Worm (Caenorhabditis elegans) whole organism, early embryonic: ENCODE data around the gene acs-3.

Experiments used
- B0310.2 ChIP-seq: sonication (generic microtip); optimal IDR thresholded peaks from 2 replicates; lab custom pipeline; 2016; ENCODE audit warnings: mild to moderate bottlenecking, missing genetic modification characterization, missing compliant biosample characterization
- F13C5.2 ChIP-seq: sonication (generic microtip); optimal IDR thresholded peaks from 2 replicates; lab custom pipeline; 2017; ENCODE audit warnings: mild to moderate bottlenecking, missing genetic modification characterization, inconsistent platforms, missing compliant biosample characterization
- aly-1 ChIP-seq: sonication (generic microtip); optimal IDR thresholded peaks from 2 replicates; lab custom pipeline; 2016; ENCODE audit warnings: missing genetic modification characterization, missing compliant biosample characterization
- ama-1 ChIP-seq: fragments of 150-350 bp; optimal IDR thresholded peaks from 2 replicates; lab custom pipeline; 2014
- ceh-13 ChIP-seq: fragments of 200-800 bp; sonication (Bioruptor generic); optimal IDR thresholded peaks from 2 replicates; lab custom pipeline; 2018; ENCODE audit warnings: mild to moderate bottlenecking, missing genetic modification characterization, missing compliant biosample characterization
- ceh-36 ChIP-seq: sonication (generic microtip); optimal IDR thresholded peaks from 2 replicates; lab custom pipeline; 2016; ENCODE audit warnings: missing genetic modification characterization, inconsistent platforms, missing compliant biosample characterization
- ets-7 ChIP-seq: sonication (generic microtip); optimal IDR thresholded peaks from 2 replicates; lab custom pipeline; 2016; ENCODE audit warnings: missing genotype, missing genetic modification characterization, missing compliant biosample characterization
- flt-1 ChIP-seq: fragments of 200-800 bp; sonication (Bioruptor generic); IDR thresholded peaks from 2 replicates; pipeline ENCODE4 v1.3.6; 2022; ENCODE audit warnings: missing genetic modification characterization, missing compliant biosample characterization
- hmbx-1 ChIP-seq: sonication (generic microtip); optimal IDR thresholded peaks from 2 replicates; lab custom pipeline; 2016; ENCODE audit warnings: mild to moderate bottlenecking, missing genetic modification characterization, missing compliant biosample characterization
- hmg-4 ChIP-seq: fragments of 200-800 bp; sonication (Bioruptor generic); optimal IDR thresholded peaks from 2 replicates; lab custom pipeline; 2018; ENCODE audit warnings: mild to moderate bottlenecking, missing genetic modification characterization, missing compliant biosample characterization
- hnd-1 ChIP-seq: sonication (generic microtip); optimal IDR thresholded peaks from 2 replicates; lab custom pipeline; 2016; ENCODE audit warnings: missing genetic modification characterization, missing compliant biosample characterization
- pes-1 ChIP-seq: fragments of 200-800 bp; sonication (Bioruptor generic); IDR thresholded peaks from 2 replicates; pipeline ENCODE4 v1.3.6; 2022; ENCODE audit warnings: missing genetic modification reagents, missing genetic modification characterization, missing compliant biosample characterization
- scrt-1 ChIP-seq: fragments of 200-800 bp; sonication (Bioruptor generic); IDR thresholded peaks from 2 replicates; pipeline ENCODE4 v1.3.6; 2022; ENCODE audit warnings: missing genetic modification characterization, missing compliant biosample characterization
- sea-1 ChIP-seq: fragments of 200-800 bp; sonication (Bioruptor generic); conservative IDR thresholded peaks from 2 replicates; pipeline ENCODE4 v1.3.6; 2022; ENCODE audit warnings: missing genetic modification characterization, missing compliant biosample characterization
- tbx-11 ChIP-seq: fragments of 200-800 bp; sonication (Bioruptor generic); IDR thresholded peaks from 2 replicates; pipeline ENCODE4 v1.3.6; 2022; ENCODE audit warnings: missing genetic modification characterization, missing compliant biosample characterization
- tbx-37 ChIP-seq: fragments of 200-800 bp; sonication (Bioruptor generic); conservative IDR thresholded peaks from 2 replicates; pipeline ENCODE4 v1.3.6; 2022; ENCODE audit warnings: missing genetic modification reagents, missing genetic modification characterization, missing compliant biosample characterization
- tra-4 ChIP-seq: sonication (generic microtip); optimal IDR thresholded peaks from 2 replicates; lab custom pipeline; 2017; ENCODE audit warnings: missing genetic modification characterization, missing compliant biosample characterization

Gene acs-3

ce11 chrV:1935494-1935893 is 33.8 kb upstream of the acs-3 start:
- TF ChIP-seq flt-1, result no peak
- TF ChIP-seq aly-1 (tag; lab: Kevin White, UChicago), result no peak

- TF ChIP-seq hmg-4 (GFP tag; lab: Kevin White, UChicago) (no peak), aly-1 (tag; lab: Kevin White, UChicago) (no peak), hmbx-1 (tag; lab: Kevin White, UChicago) (no peak), tbx-37 (no peak), ceh-13 (GFP tag; lab: Kevin White, UChicago) (no peak), tbx-11 (GFP tag; lab: Robert Waterston, UW) (no peak), sea-1 (GFP tag; lab: Robert Waterston, UW) (no peak), ceh-36 (tag; lab: Kevin White, UChicago) (no peak), tra-4 (no peak), B0310.2 (tag; lab: Kevin White, UChicago) (no peak), F13C5.2 (no peak), flt-1 (no peak), ets-7 (tag; lab: Kevin White, UChicago) (no peak)
Measured at ce11 chrV:1937963-1938362, 31.4 kb upstream of the acs-3 start, which contains the start of gene glb-25. Gene glb-25, plus strand, starts transcription at chrV:1938263.

DNA sequence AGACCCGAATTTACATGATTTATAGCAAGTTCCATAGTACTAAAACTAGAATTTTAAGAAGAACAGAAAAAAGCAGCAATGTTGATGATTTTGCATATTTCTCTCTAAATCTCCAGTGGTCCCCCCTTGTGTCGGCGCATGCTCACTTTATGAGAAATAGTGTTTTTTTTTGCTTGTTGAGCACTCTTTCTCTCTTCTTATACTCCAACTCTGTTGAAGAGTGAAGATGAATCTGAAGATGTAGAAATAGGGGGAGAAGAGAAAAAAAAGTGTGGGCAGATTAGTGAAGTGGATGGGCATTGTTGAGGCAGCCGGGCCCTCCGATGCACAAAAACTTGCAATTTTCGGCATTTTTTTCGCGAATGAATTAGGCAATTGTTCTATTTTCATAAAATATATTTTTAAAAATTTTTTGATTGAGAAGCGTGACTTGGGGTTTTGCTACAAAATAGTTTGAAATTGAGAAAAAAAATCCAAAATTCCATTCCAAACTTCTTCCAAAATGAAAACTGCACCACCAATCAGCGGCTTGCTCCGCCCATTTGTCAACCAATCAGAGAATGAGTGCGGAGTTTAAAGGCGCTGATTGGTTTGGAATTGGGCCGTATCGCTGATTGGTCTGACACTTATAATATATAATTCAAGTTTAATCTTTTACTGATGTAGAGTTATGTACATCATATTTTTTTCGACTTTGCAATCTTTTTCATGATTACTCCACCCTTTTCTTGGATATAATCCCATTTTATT is 28.7 kb upstream of the acs-3 start:
- TF ChIP-seq ceh-36 (tag; lab: Kevin White, UChicago) (no peak), hnd-1 (no peak), hmg-4 (GFP tag; lab: Kevin White, UChicago) (no peak), tra-4 (no peak), pes-1 (GFP tag; lab: Robert Waterston, UW) (no peak), tbx-37 (no peak), ets-7 (tag; lab: Kevin White, UChicago) (no peak)

ce11 chrV:1943465-1943864 is 25.9 kb upstream of the acs-3 start:
- TF ChIP-seq hmg-4 (GFP tag; lab: Kevin White, UChicago), result no peak
- no peak for TF ChIP-seq scrt-1 (GFP tag; lab: Robert Waterston, UW)

DNA sequence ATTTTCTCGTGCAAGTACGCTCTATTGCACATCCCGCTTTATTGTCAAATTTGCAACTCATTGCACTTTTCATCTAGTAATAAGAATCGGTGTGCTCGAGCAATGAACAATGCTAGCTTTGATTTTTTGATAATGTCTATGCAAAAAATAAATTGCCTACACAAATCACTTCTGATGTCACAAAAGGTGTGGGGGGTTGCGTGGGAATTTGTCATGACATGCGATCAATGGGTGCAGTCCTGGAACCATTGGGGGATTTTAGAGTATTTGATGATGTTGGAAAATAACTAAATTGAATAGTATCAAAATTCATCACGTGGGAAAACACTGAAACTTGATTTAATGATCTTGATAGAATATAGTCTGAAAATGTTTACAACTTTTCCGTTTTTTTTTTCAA is 23.5 kb upstream of the acs-3 start:
- no peak for TF ChIP-seq tra-4

- TF ChIP-seq ceh-36 (tag; lab: Kevin White, UChicago), result no peak
- no peak for TF ChIP-seq F13C5.2
- no peak for TF ChIP-seq sea-1 (GFP tag; lab: Robert Waterston, UW)
- no peak for TF ChIP-seq pes-1 (GFP tag; lab: Robert Waterston, UW)
- TF ChIP-seq tbx-11 (GFP tag; lab: Robert Waterston, UW), result no peak
- no peak for TF ChIP-seq tbx-37
- TF ChIP-seq aly-1 (tag; lab: Kevin White, UChicago), result no peak
- no peak for TF ChIP-seq hnd-1
- no peak for TF ChIP-seq hmbx-1 (tag; lab: Kevin White, UChicago)
Measured at ce11 chrV:1955246-1955645, 14.1 kb upstream of the acs-3 start.

ce11 chrV:1957110-1957509 is 12.2 kb upstream of the acs-3 start, which contains the start of gene fipr-25:
Gene fipr-25, plus strand, starts transcription at chrV:1957410.
- TF ChIP-seq flt-1, result no peak
- TF ChIP-seq hnd-1, result no peak
- TF ChIP-seq scrt-1 (GFP tag; lab: Robert Waterston, UW), result no peak
- TF ChIP-seq tbx-37, result no peak
- no peak for TF ChIP-seq hmg-4 (GFP tag; lab: Kevin White, UChicago)
- no peak for TF ChIP-seq tra-4
- TF ChIP-seq ets-7 (tag; lab: Kevin White, UChicago), result no peak
- TF ChIP-seq aly-1 (tag; lab: Kevin White, UChicago), result no peak
- no peak for TF ChIP-seq sea-1 (GFP tag; lab: Robert Waterston, UW)

DNA sequence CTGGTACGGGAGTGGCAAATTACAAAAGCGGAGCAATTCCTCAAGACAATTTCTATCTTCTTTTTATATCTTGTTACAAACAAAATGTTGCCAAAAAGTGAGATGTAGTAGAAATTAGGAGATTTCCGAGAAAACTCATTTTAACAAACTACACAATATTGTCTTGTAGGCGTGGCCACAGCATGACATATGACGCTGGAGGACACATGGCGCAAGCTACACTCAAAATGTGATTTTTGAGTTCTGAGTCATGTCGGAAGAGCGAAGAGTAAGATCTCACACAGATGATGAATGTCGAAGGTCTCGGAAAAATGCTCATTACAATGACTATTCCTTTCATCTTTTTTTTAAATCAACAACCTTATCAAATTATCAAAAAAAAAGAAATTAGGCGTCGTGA is 7.9 kb upstream of the acs-3 start, which contains the start of gene Y40B10B.1:
TSS of gene Y40B10B.1 (minus strand) at position 101 of the 400 bp plus-strand sequence.
- TF ChIP-seq ama-1 (lab: Kevin White, UChicago) (no peak), pes-1 (GFP tag; lab: Robert Waterston, UW) (no peak), ets-7 (tag; lab: Kevin White, UChicago) (no peak), sea-1 (GFP tag; lab: Robert Waterston, UW) (no peak), hnd-1 (no peak), B0310.2 (tag; lab: Kevin White, UChicago) (no peak)

DNA sequence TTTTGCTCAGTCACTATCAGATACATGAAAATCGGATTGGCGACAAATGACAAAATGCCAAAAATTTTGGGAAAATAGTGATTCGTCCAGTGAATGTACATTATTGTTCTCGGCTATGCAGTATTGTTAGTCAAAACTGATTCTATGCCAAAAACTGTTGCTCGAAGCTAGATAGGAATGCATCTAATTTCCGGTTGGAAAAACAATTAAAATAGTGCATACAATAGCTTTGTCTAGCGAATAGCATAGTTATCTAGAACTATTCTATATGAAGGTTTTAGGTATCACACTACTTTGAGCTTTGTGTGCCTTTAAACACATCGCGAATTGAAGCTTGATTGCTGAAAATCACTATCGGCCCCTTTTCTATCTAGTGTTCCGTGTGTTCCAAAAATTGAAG is 4.5 kb upstream of the acs-3 start, which contains the start of gene srj-15:
TSS of gene srj-15 (minus strand) at position 101 of the 400 bp plus-strand sequence.
- TF ChIP-seq ama-1 (lab: Kevin White, UChicago) (no peak), ceh-13 (GFP tag; lab: Kevin White, UChicago) (no peak), hmbx-1 (tag; lab: Kevin White, UChicago) (no peak), pes-1 (GFP tag; lab: Robert Waterston, UW) (no peak), tra-4 (no peak), ceh-36 (tag; lab: Kevin White, UChicago) (no peak), scrt-1 (GFP tag; lab: Robert Waterston, UW) (no peak), B0310.2 (tag; lab: Kevin White, UChicago) (no peak), tbx-11 (GFP tag; lab: Robert Waterston, UW) (no peak), aly-1 (tag; lab: Kevin White, UChicago) (no peak), sea-1 (GFP tag; lab: Robert Waterston, UW) (no peak), hnd-1 (no peak), flt-1 (no peak)
